Worm (Caenorhabditis elegans): ENCODE measurements around the gene col-41.

The col-41 gene

ce11 chrX:15200720-15201119 lies 24.4 kb upstream of the col-41 start (continued):
- TF ChIP-seq rpc-1 (optimal IDR thresholded peaks at IDR 0.05) (peak; percentile 99), rpc-1 (tag; optimal IDR thresholded peaks at IDR 0.05) (peak; percentile 99), F57C9.4 (tag; optimal IDR thresholded peaks at IDR 0.05) (no peak), attf-3 (GFP tag; conservative IDR thresholded peaks at IDR 0.05) (peak; percentile 52; the same call in 1 of the 2 replicates), ccch-3 (GFP tag; optimal IDR thresholded peaks at IDR 0.05) (no peak), unc-62 (GFP tag; optimal IDR thresholded peaks at IDR 0.05) (no peak), F52B5.7 (tag; optimal IDR thresholded peaks at IDR 0.05) (peak; percentile 90), K11D2.4 (GFP tag; IDR thresholded peaks at IDR 0.05) (peak; percentile 85), sdz-38 (tag; optimal IDR thresholded peaks at IDR 0.05) (no peak), F57A8.1 (GFP tag; optimal IDR thresholded peaks at IDR 0.05) (peak; percentile 3), aptf-2 (GFP tag; conservative IDR thresholded peaks at IDR 0.05) (peak; percentile 71)

ce11 chrX:15200146-15200545 lies 23.9 kb upstream of the col-41 start:
- TF ChIP-seq rpc-1 (optimal IDR thresholded peaks at IDR 0.05) (no peak), rpc-1 (tag; optimal IDR thresholded peaks at IDR 0.05) (no peak), C17E4.6 (GFP tag; IDR thresholded peaks at IDR 0.05) (no peak), C06A6.2 (GFP tag; conservative IDR thresholded peaks at IDR 0.05) (no peak), fkh-3 (tag; optimal IDR thresholded peaks at IDR 0.05) (no peak), cebp-1 (GFP tag; IDR thresholded peaks at IDR 0.05) (no peak), cebp-1 (tag; optimal IDR thresholded peaks at IDR 0.05) (no peak), let-526 (GFP tag; IDR thresholded peaks at IDR 0.05) (no peak), egrh-3 (GFP tag; IDR thresholded peaks at IDR 0.05) (no peak), madf-3 (GFP tag; IDR thresholded peaks at IDR 0.05) (no peak), xnd-1 (tag; optimal IDR thresholded peaks at IDR 0.05) (no peak), B0336.3 (GFP tag; IDR thresholded peaks at IDR 0.05) (no peak), mxl-1 (tag; optimal IDR thresholded peaks at IDR 0.05) (no peak), ceh-40 (GFP tag; IDR thresholded peaks at IDR 0.05) (no peak), lin-54 (GFP tag; optimal IDR thresholded peaks at IDR 0.05) (no peak), nfyb-1 (GFP tag; IDR thresholded peaks at IDR 0.05) (no peak), madf-6 (GFP tag; IDR thresholded peaks at IDR 0.05) (no peak), unc-62 (GFP tag; optimal IDR thresholded peaks at IDR 0.05) (no peak), chd-7 (tag; optimal IDR thresholded peaks at IDR 0.05) (no peak), mel-28 (tag; optimal IDR thresholded peaks at IDR 0.05; ENCODE audit: borderline replicate concordance) (no peak)

- TF ChIP-seq pha-4 (tag; optimal IDR thresholded peaks at IDR 0.05) = no peak
- TF ChIP-seq T07F8.4 (tag; optimal IDR thresholded peaks at IDR 0.05) = no peak
- no peak for TF ChIP-seq mcd-1 (GFP tag; IDR thresholded peaks at IDR 0.05)
Observed at ce11 chrX:15199052-15199451, 22.8 kb upstream of the col-41 start, which contains the start of gene snt-7. snt-7 (minus strand) TSS chrX:15199152.

- TF ChIP-seq nfya-1 (tag; optimal IDR thresholded peaks at IDR 0.05; ENCODE audit: borderline replicate concordance, insufficient read depth) = no peak
- TF ChIP-seq mes-4 (tag; optimal IDR thresholded peaks at IDR 0.05) = no peak
- TF ChIP-seq Y79H2A.3 (GFP tag; conservative IDR thresholded peaks at IDR 0.05) = no peak
- no peak for TF ChIP-seq hrde-1 (tag; optimal IDR thresholded peaks at IDR 0.05; ENCODE audit: borderline replicate concordance)
- no peak for TF ChIP-seq athp-1 (tag; optimal IDR thresholded peaks at IDR 0.05)
- no peak for TF ChIP-seq unc-130 (GFP tag; optimal IDR thresholded peaks at IDR 0.05)
- TF ChIP-seq madf-6 (GFP tag; IDR thresholded peaks at IDR 0.05) = no peak
- no peak for TF ChIP-seq chd-7 (tag; optimal IDR thresholded peaks at IDR 0.05)
- no peak for TF ChIP-seq sptf-2 (GFP tag; optimal IDR thresholded peaks at IDR 0.05)
- no peak for TF ChIP-seq atf-7 (tag; optimal IDR thresholded peaks at IDR 0.05)
- no peak for TF ChIP-seq hmg-20 (GFP tag; IDR thresholded peaks at IDR 0.05)
Observed at ce11 chrX:15194283-15194682, 18.0 kb upstream of the col-41 start, which contains the start of gene phat-6. phat-6 (minus strand) TSS chrX:15194383.

Data from whole organism, young adult.